Worm (Caenorhabditis elegans) whole organism, L4/young adult: Measurements from ENCODE around the gene srd-43.

ENCODE experiments used
- W03F9.2 ChIP-seq: fragments of 150-350 bp; optimal IDR thresholded peaks from 2 replicates; lab custom pipeline; 2014; ENCODE audit warnings: missing biosample characterization, missing genetic modification characterization
- dao-5 ChIP-seq: sonication (generic microtip); optimal IDR thresholded peaks from 2 replicates; lab custom pipeline; 2016; ENCODE audit warnings: missing genotype, missing genetic modification characterization, moderate library complexity, missing compliant biosample characterization
- him-1 ChIP-seq: sonication (generic microtip); optimal IDR thresholded peaks from 2 replicates; lab custom pipeline; 2016; ENCODE audit warnings: missing genotype, missing genetic modification reagents, missing genetic modification characterization, missing compliant biosample characterization

srd-43 gene

DNA sequence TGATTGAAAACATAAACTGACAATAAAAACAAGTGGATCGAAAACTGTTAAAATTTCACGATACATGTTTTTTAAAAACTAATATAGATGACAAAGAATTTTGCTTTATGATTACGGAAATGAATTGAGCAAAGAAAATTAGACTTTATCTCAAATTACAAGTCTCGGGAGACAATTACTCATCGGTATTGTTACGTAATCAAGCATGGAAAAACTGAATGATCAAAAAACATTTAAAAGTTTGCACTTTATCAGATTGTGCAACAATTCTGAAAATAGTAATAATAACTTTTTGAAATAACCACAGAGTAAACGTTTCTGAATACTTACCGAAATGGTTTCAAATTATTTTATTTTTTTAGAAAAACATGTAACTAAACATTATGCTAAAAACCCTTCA is at the start of gene srd-43:
srd-43 (minus strand) TSS at position 66 of the 400 bp plus-strand sequence.
- TF ChIP-seq W03F9.2 (tag; lab: Kevin White, UChicago) (no peak), him-1 (tag; lab: Kevin White, UChicago) (no peak), dao-5 (no peak)

- TF ChIP-seq dao-5 (no peak), W03F9.2 (tag; lab: Kevin White, UChicago) (no peak), him-1 (tag; lab: Kevin White, UChicago) (no peak)
Observed at ce11 chrX:13354672-13355407, 49.2 kb upstream of the srd-43 start.

DNA sequence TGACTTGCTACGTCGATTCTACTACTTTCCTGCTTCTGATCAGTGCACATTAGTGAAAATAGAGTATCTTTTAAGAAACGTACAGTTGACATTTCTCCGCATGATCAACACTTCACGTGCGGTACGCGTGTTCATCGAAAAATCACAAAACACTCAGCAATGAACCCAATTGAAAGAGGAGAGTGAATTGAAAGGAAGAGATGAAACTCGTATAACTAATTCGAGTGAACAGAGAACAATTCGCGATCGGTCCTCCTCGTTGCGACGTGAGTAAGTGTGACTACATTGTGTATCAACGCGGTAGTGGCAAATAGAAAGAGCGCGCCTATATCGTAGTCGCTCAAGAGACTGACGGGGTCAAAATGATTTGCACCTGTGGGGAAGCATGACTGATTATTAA is 47.9 kb upstream of the srd-43 start:
- TF ChIP-seq W03F9.2 (tag; lab: Kevin White, UChicago), result no peak
- no peak for TF ChIP-seq dao-5
- TF ChIP-seq him-1 (tag; lab: Kevin White, UChicago), result no peak

DNA sequence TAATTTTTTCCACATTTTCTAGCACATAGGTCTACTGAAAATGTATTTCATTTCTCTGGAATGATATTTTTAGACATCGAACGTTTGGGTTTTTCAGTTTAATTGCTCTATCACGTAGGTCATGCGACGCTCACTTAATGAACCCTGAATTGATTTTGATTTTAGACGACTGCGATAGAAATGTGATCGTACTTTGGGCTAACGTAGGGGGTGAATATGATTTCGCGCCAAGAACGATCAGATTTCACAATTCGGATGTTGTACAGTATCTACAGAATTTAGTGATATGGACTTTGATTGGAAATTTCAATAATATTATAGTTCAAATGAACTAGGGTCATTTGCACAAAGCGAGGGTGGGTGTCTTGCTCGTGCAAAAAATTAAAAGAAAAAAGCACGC is 46.5 kb upstream of the srd-43 start:
- TF ChIP-seq dao-5 (no peak), W03F9.2 (tag; lab: Kevin White, UChicago) (no peak), him-1 (tag; lab: Kevin White, UChicago) (no peak)

- TF ChIP-seq W03F9.2 (tag; lab: Kevin White, UChicago) (no peak), him-1 (tag; lab: Kevin White, UChicago) (no peak), dao-5 (no peak)
Observed at ce11 chrX:13350804-13351747, 45.4 kb upstream of the srd-43 start, which contains the start of gene mxl-3. TSS of gene mxl-3 (minus strand) at chrX:13350804.

- TF ChIP-seq him-1 (tag; lab: Kevin White, UChicago) (no peak), W03F9.2 (tag; lab: Kevin White, UChicago) (no peak), dao-5 (no peak)
Observed at ce11 chrX:13350123-13350798, 44.6 kb upstream of the srd-43 start.

DNA sequence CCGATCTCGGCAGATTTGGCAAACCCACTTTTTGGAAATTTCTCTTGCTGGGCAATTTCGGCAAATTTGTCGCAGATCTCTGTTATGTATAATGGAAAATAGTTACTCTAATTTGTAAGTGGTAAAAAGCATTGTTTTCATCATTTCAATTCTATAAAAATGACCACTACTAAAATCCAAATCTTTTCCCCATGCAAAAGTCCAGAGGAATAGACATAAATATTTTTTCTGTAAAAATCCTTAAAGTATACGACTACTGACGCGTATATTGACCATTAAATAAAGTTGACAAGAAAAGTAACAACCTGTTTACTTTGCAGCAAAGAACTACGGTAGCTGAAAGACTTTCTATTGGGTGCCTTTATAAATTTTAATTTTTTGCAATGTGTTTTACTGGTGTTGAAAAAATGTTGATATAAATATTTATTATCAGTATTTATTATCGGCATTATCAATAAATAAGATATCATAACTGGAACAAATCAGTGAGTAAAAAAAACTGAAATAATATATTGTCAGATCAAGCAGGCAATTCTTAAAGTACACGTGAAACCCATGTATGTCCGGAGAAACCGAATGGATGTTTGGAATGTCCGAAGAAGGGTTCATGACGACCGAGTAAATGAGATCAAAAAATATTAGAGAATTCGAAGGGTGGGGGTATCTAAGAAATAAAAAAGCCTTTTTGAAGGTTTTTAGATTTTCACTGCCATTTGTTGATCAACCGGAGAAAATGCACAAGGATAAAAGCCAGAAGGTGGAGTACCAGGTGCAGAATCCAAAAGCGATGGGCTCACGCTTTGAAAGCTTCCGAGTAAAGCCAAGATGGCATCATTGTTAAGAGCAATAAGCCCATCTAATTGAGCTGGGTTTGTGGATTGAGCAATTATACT is 43.8 kb upstream of the srd-43 start:
- no peak for TF ChIP-seq dao-5
- no peak for TF ChIP-seq W03F9.2 (tag; lab: Kevin White, UChicago)
- TF ChIP-seq him-1 (tag; lab: Kevin White, UChicago), result no peak

DNA sequence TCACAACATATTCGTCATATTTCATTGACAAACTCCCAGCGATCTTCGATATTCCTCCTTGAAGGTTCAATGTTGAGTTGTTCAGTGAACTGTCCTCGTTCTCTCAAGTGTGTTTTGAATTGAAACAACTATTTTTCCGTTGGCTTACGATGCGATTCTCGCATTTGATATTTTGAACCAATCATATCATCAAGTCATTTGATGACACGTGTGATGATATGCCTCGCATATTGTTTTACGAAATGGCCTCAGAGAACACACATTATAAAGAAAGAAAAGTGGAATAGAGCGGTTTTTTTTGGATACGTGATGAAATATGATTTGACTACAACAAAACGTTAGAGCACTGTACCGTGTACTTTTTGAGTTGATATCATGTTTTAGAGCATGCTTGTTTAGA is 42.8 kb upstream of the srd-43 start:
- TF ChIP-seq him-1 (tag; lab: Kevin White, UChicago) (no peak), dao-5 (no peak), W03F9.2 (tag; lab: Kevin White, UChicago) (peak; percentile 48)

ce11 chrX:13347251-13347650 is 41.6 kb upstream of the srd-43 start:
- TF ChIP-seq W03F9.2 (tag; lab: Kevin White, UChicago) (no peak), him-1 (tag; lab: Kevin White, UChicago) (no peak), dao-5 (no peak)

ce11 chrX:13341853-13342252 is 36.2 kb upstream of the srd-43 start:
- no peak for TF ChIP-seq dao-5
- TF ChIP-seq W03F9.2 (tag; lab: Kevin White, UChicago), result no peak
- no peak for TF ChIP-seq him-1 (tag; lab: Kevin White, UChicago)

DNA sequence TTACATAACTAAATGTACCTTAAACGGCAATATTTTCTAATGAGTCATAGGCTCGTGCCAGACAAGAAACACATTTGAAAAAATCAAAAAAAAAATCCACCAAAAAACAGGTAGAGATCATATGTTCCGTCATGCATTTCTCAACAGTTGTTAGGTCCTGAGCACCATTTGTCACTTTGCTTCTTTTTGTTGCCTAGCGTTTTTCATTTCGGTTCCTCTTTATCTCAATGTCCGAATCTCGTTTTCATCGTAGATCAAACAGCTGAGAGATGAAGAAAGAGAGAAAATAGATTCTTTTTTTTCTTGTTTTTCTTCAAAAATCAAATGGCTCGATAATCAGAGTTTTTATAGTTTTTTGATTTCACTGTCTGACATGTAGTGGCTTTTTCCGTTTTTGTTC is 35.3 kb upstream of the srd-43 start:
- TF ChIP-seq him-1 (tag; lab: Kevin White, UChicago) (no peak), dao-5 (no peak), W03F9.2 (tag; lab: Kevin White, UChicago) (no peak)

ce11 chrX:13339029-13339626 is 33.5 kb upstream of the srd-43 start:
- no peak for TF ChIP-seq dao-5
- TF ChIP-seq W03F9.2 (tag; lab: Kevin White, UChicago), result no peak
- TF ChIP-seq him-1 (tag; lab: Kevin White, UChicago), result no peak
